Worm (Caenorhabditis elegans) whole organism, L2 larva: ENCODE data around the gene lsm-8.

ENCODE experiments used
- alr-1 ChIP-seq: fragments of 150-350 bp; optimal IDR thresholded peaks from 2 replicates; lab custom pipeline; 2014; ENCODE audit warnings: missing biosample characterization, missing genetic modification characterization
- aly-2 ChIP-seq: fragments of 150-350 bp; optimal IDR thresholded peaks from 2 replicates; lab custom pipeline; 2014; ENCODE audit warnings: missing biosample characterization, missing genetic modification characterization
- blmp-1 ChIP-seq: sonication (generic microtip); optimal IDR thresholded peaks from 2 replicates; lab custom pipeline; 2017; ENCODE audit warnings: missing genetic modification characterization, mild to moderate bottlenecking, missing compliant biosample characterization, antibody characterized with exemption, moderate library complexity; ENCODE audit not compliant: insufficient read depth
- egl-27 ChIP-seq: sonication (generic microtip); optimal IDR thresholded peaks from 3 replicates; lab custom pipeline; 2017; ENCODE audit warnings: missing biosample characterization, missing genetic modification reagents, missing genetic modification characterization
- lin-11 ChIP-seq: fragments of 150-350 bp; sonication (generic microtip); optimal IDR thresholded peaks from 2 replicates; lab custom pipeline; 2014; ENCODE audit warnings: missing biosample characterization, missing genetic modification characterization, inconsistent platforms, mixed read lengths
- lin-13 ChIP-seq: fragments of 150-350 bp; optimal IDR thresholded peaks from 2 replicates; lab custom pipeline; 2014; ENCODE audit warnings: missing biosample characterization, missing genetic modification reagents, missing genetic modification characterization
- nhr-10 ChIP-seq: sonication (generic microtip); optimal IDR thresholded peaks from 2 replicates; lab custom pipeline; 2017; ENCODE audit warnings: missing biosample characterization, missing genetic modification characterization
- nhr-11 ChIP-seq: fragments of 150-350 bp; optimal IDR thresholded peaks from 2 replicates; lab custom pipeline; 2014; ENCODE audit warnings: missing biosample characterization, missing genetic modification characterization
- nhr-77 ChIP-seq: fragments of 150-350 bp; optimal IDR thresholded peaks from 2 replicates; lab custom pipeline; 2014; ENCODE audit warnings: missing biosample characterization, missing genetic modification characterization
- skn-1 ChIP-seq: sonication (generic microtip); optimal IDR thresholded peaks from 2 replicates; lab custom pipeline; 2017; ENCODE audit warnings: missing biosample characterization, missing genetic modification characterization
- snpc-4 ChIP-seq: fragments of 150-350 bp; optimal IDR thresholded peaks from 2 replicates; lab custom pipeline; 2014; ENCODE audit warnings: missing biosample characterization, missing genetic modification characterization
- unc-39 ChIP-seq: fragments of 150-350 bp; optimal IDR thresholded peaks from 2 replicates; lab custom pipeline; 2014; ENCODE audit warnings: missing biosample characterization, missing genetic modification characterization
- unc-62 ChIP-seq: fragments of 150-350 bp; optimal IDR thresholded peaks from 2 replicates; lab custom pipeline; 2014; ENCODE audit warnings: missing biosample characterization, missing genetic modification reagents, missing genetic modification characterization

ce11 chrIV:6337353-6337752 is 11.0 kb downstream of the lsm-8 start, which contains the start of gene ipla-6:
- no peak for TF ChIP-seq skn-1 (tag; lab: Kevin White, UChicago)
- TF ChIP-seq nhr-11 (tag; lab: Kevin White, UChicago), result no peak
- TF ChIP-seq unc-62 (GFP tag; lab: Kevin White, UChicago), result no peak
- no peak for TF ChIP-seq egl-27 (tag; lab: Kevin White, UChicago)
- no peak for TF ChIP-seq lin-13
- no peak for TF ChIP-seq snpc-4 (tag; lab: Kevin White, UChicago)
- no peak for TF ChIP-seq lin-11 (tag; lab: Kevin White, UChicago)
- TF ChIP-seq nhr-77 (tag; lab: Kevin White, UChicago), result no peak
- no peak for TF ChIP-seq nhr-10 (tag; lab: Kevin White, UChicago)
- TF ChIP-seq blmp-1 (tag; lab: Kevin White, UChicago), result no peak
- no peak for TF ChIP-seq alr-1 (tag; lab: Kevin White, UChicago)
- no peak for TF ChIP-seq aly-2 (tag; lab: Kevin White, UChicago)
- no peak for TF ChIP-seq unc-39 (tag; lab: Kevin White, UChicago)
